Fruit fly (Drosophila melanogaster) whole organism, pupa: ENCODE results near the gene Ufsp2.

ENCODE experiments used
- CG10348 ChIP-seq: fragments of 200-800 bp; sonication (Bioruptor generic); IDR thresholded peaks from 2 replicates; pipeline ENCODE4 v1.3.6; 2022; ENCODE audit warnings: missing biosample characterization, missing genetic modification characterization
- CG14655 ChIP-seq: fragments of 200-800 bp; sonication (Bioruptor generic); optimal IDR thresholded peaks from 3 replicates; lab custom pipeline; 2017; ENCODE audit warnings: mild to moderate bottlenecking, missing biosample characterization, missing genetic modification reagents, missing genetic modification characterization
- CG15710 ChIP-seq: fragments of 200-800 bp; sonication (Bioruptor generic); optimal IDR thresholded peaks from 2 replicates; lab custom pipeline; 2018; ENCODE audit warnings: missing biosample characterization, mild to moderate bottlenecking, missing genetic modification characterization, moderate library complexity
- CG32121 ChIP-seq: fragments of 200-800 bp; sonication (Bioruptor generic); IDR thresholded peaks from 2 replicates; pipeline ENCODE4 v1.3.6; 2022; ENCODE audit warnings: missing biosample characterization, missing genetic modification characterization
- CG34367 ChIP-seq: fragments of 200-800 bp; sonication (Bioruptor generic); optimal IDR thresholded peaks from 2 replicates; lab custom pipeline; 2018; ENCODE audit warnings: missing biosample characterization, mild to moderate bottlenecking, missing genetic modification characterization
- CG8159 ChIP-seq: fragments of 200-800 bp; sonication (Bioruptor generic); optimal IDR thresholded peaks from 3 replicates; lab custom pipeline; 2018; ENCODE audit warnings: missing biosample characterization, mild to moderate bottlenecking, missing genetic modification characterization, moderate library complexity
- EcR ChIP-seq: fragments of 200-800 bp; sonication (Bioruptor generic); optimal IDR thresholded peaks from 3 replicates; lab custom pipeline; 2019; ENCODE audit warnings: missing biosample characterization, missing genetic modification characterization, mild to moderate bottlenecking, moderate library complexity, missing genetic modification reagents
- Ets98B ChIP-seq: fragments of 200-800 bp; sonication (Bioruptor generic); IDR thresholded peaks from 2 replicates; pipeline ENCODE4 v1.3.6; 2022; ENCODE audit warnings: missing biosample characterization, missing genetic modification characterization
- Pif1B ChIP-seq: fragments of 200-800 bp; sonication (Bioruptor generic); optimal IDR thresholded peaks from 3 replicates; lab custom pipeline; 2016; ENCODE audit warnings: missing biosample characterization, missing genetic modification characterization
- rn ChIP-seq: fragments of 200-800 bp; sonication (Bioruptor generic); IDR thresholded peaks from 2 replicates; pipeline ENCODE4 v1.3.6; 2022; ENCODE audit warnings: missing biosample characterization, missing genetic modification characterization

- TF ChIP-seq EcR (GFP tag; lab: Kevin White, UChicago) (no peak), CG10348 (GFP tag; lab: Robert Waterston, UW) (no peak), CG32121 (GFP tag; lab: Robert Waterston, UW) (no peak), CG8159 (tag; lab: Kevin White, UChicago) (no peak), CG15710 (tag; lab: Kevin White, UChicago) (no peak), CG14655 (no peak), CG34367 (tag; lab: Kevin White, UChicago) (no peak), Ets98B (no peak), Pif1B (GFP tag; lab: Kevin White, UChicago) (no peak), rn (GFP tag; lab: Robert Waterston, UW) (no peak)
Observed at dm6 chr3L:15548843-15549242, 27.5 kb upstream of the Ufsp2 start.
